Fruit fly (Drosophila melanogaster): ENCODE results near the gene CG11563.

Gene CG11563

dm6 chr3R:31717299-31718167, 19.3 kb upstream of the CG11563 start (continued):
- TF ChIP-seq emc (GFP tag; optimal IDR thresholded peaks at IDR 0.05) (peak; percentile 27), stc (GFP tag; IDR thresholded peaks at IDR 0.05) (peak; percentile 50; the same call in 1 of the 2 replicates), gcm2 (GFP tag; optimal IDR thresholded peaks at IDR 0.05) (no peak), YL-1 (GFP tag; optimal IDR thresholded peaks at IDR 0.05) (no peak), CG7987 (GFP tag; optimal IDR thresholded peaks at IDR 0.05) (no peak), ac (GFP tag; optimal IDR thresholded peaks at IDR 0.05) (no peak), lbe (GFP tag; optimal IDR thresholded peaks at IDR 0.05) (peak; percentile 25), org-1 (GFP tag; optimal IDR thresholded peaks at IDR 0.05) (peak; percentile 75), pnt (GFP tag; optimal IDR thresholded peaks at IDR 0.05) (peak; percentile 39), CTCF (GFP tag; optimal IDR thresholded peaks at IDR 0.05) (peak; percentile 3), her (GFP tag; optimal IDR thresholded peaks at IDR 0.05) (peak; percentile 56), Rfx (GFP tag; IDR thresholded peaks at IDR 0.05) (peak; percentile 64), Tbp (GFP tag; optimal IDR thresholded peaks at IDR 0.05) (no peak), CG15514 (GFP tag; optimal IDR thresholded peaks at IDR 0.05) (peak; percentile 50), Optix (GFP tag; IDR thresholded peaks at IDR 0.05) (peak; percentile 57; the same call in 2 of the 3 replicates), sens (GFP tag) (peak; percentile 85), nmo (GFP tag; optimal IDR thresholded peaks at IDR 0.05) (peak; percentile 68), hbn (GFP tag; IDR thresholded peaks at IDR 0.05; ENCODE audit: partially characterized antibody) (no peak), Ada2b (GFP tag; IDR thresholded peaks at IDR 0.05) (peak; percentile 44; the same call in 1 of the 2 replicates), h (optimal IDR thresholded peaks at IDR 0.05) (no peak), caup (GFP tag; optimal IDR thresholded peaks at IDR 0.05; ENCODE audit: severe bottlenecking) (peak; percentile 38), zf30C (GFP tag; optimal IDR thresholded peaks at IDR 0.05) (no peak), eyg (GFP tag; optimal IDR thresholded peaks at IDR 0.05) (peak; percentile 18), D19A (tag; optimal IDR thresholded peaks at IDR 0.05) (peak; percentile 40), Kr (GFP tag; optimal IDR thresholded peaks at IDR 0.05) (no peak), CG7357 (GFP tag; IDR thresholded peaks at IDR 0.05) (peak; percentile 54; the same call in 2 of the 3 replicates), peb (GFP tag; IDR thresholded peaks at IDR 0.05) (no peak), Elba2 (GFP tag; optimal IDR thresholded peaks at IDR 0.05) (no peak), bab2 (GFP tag; optimal IDR thresholded peaks at IDR 0.05) (peak; percentile 48), lola (GFP tag; optimal IDR thresholded peaks at IDR 0.05) (no peak), kni (GFP tag; optimal IDR thresholded peaks at IDR 0.05) (no peak), luna (GFP tag; optimal IDR thresholded peaks at IDR 0.05) (no peak), CG10267 (tag; optimal IDR thresholded peaks at IDR 0.05) (peak; percentile 11), PHDP (tag; optimal IDR thresholded peaks at IDR 0.05) (peak; percentile 68), trh (GFP tag; optimal IDR thresholded peaks at IDR 0.05) (no peak), Hr39 (optimal IDR thresholded peaks at IDR 0.05) (no peak), en (GFP tag; optimal IDR thresholded peaks at IDR 0.05) (no peak), dpn (GFP tag; optimal IDR thresholded peaks at IDR 0.05) (peak; percentile 55 to 61), odd (GFP tag; optimal IDR thresholded peaks at IDR 0.05) (no peak), CG11696 (GFP tag; IDR thresholded peaks at IDR 0.05) (0 out of 2 replicates have a peak, but pooled peaks have one; percentile 30), Dp (GFP tag; optimal IDR thresholded peaks at IDR 0.05) (no peak), BtbVII (GFP tag; optimal IDR thresholded peaks at IDR 0.05) (peak; percentile 54), tap (tag; optimal IDR thresholded peaks at IDR 0.05) (no peak), mam (GFP tag; optimal IDR thresholded peaks at IDR 0.05) (peak; percentile 66), CG30403 (GFP tag; optimal IDR thresholded peaks at IDR 0.05) (peak; percentile 68), row (GFP tag; IDR thresholded peaks at IDR 0.05) (peak; percentile 72), CG11398 (GFP tag; optimal IDR thresholded peaks at IDR 0.05) (peak; percentile 44), tx (GFP tag; optimal IDR thresholded peaks at IDR 0.05) (peak; percentile 59), maf-S (GFP tag; optimal IDR thresholded peaks at IDR 0.05) (peak; percentile 27), ewg (GFP tag; optimal IDR thresholded peaks at IDR 0.05) (peak; percentile 39), CG13296 (GFP tag; optimal IDR thresholded peaks at IDR 0.05) (peak; percentile 53)
